Worm (Caenorhabditis elegans) whole organism, L4/young adult: Measurements from ENCODE around the gene algn-8.

Experiments used
- W03F9.2 ChIP-seq: fragments of 150-350 bp; optimal IDR thresholded peaks from 2 replicates; lab custom pipeline; 2014; ENCODE audit warnings: missing biosample characterization, missing genetic modification characterization
- dao-5 ChIP-seq: sonication (generic microtip); optimal IDR thresholded peaks from 2 replicates; lab custom pipeline; 2016; ENCODE audit warnings: missing genotype, missing genetic modification characterization, moderate library complexity, missing compliant biosample characterization
- him-1 ChIP-seq: sonication (generic microtip); optimal IDR thresholded peaks from 2 replicates; lab custom pipeline; 2016; ENCODE audit warnings: missing genotype, missing genetic modification reagents, missing genetic modification characterization, missing compliant biosample characterization

DNA sequence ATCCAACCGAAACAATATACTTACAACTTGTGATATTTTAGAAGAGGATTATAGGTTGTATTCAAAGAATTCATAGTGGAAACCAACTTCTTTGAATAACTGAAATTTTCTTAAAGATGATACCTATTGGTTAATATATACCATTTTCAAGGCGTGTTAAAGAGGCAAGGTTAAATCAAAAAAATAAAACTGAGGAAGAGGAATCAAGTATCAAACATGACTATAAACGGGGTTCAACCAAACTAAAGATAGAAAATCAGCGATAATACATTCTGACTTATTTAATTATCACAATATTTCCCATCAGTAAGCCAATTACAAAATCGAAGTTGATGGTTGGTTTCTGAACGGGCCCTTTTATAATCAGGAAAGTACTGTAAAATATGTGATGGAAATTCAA lies 24.8 kb downstream of the algn-8 start, which contains the start of gene chil-3:
- TF ChIP-seq him-1 (no peak), W03F9.2 (no peak), dao-5 (tag; lab: Kevin White, UChicago) (no peak)
